Fruit fly (Drosophila melanogaster) whole organism, prepupa: ENCODE measurements around the gene Oatp33Ea.
A peak's percentile ranks its signal among the peaks of the same experiment; 100 is the strongest.

Source experiments
- CG10669 ChIP-seq: fragments of 200-800 bp; sonication (Bioruptor generic); optimal IDR thresholded peaks from 3 replicates; lab custom pipeline; 2018; ENCODE audit warnings: missing biosample characterization, mild to moderate bottlenecking, missing genetic modification characterization, moderate library complexity
- CG11902 ChIP-seq: fragments of 200-800 bp; sonication (Bioruptor generic); optimal IDR thresholded peaks from 3 replicates; lab custom pipeline; 2016; ENCODE audit warnings: missing biosample characterization, missing genetic modification characterization
- CG15336 ChIP-seq: fragments of 200-800 bp; sonication (Bioruptor generic); IDR thresholded peaks from 2 replicates; pipeline ENCODE4 v1.3.6; 2022; ENCODE audit warnings: missing biosample characterization, missing genetic modification characterization
- CG16779 ChIP-seq: fragments of 200-800 bp; sonication (Bioruptor generic); optimal IDR thresholded peaks from 3 replicates; lab custom pipeline; 2017; ENCODE audit warnings: missing biosample characterization, mild to moderate bottlenecking, missing genetic modification characterization
- CG3032 ChIP-seq: fragments of 200-800 bp; optimal IDR thresholded peaks from 2 replicates; lab custom pipeline; 2019; ENCODE audit warnings: missing biosample characterization, mild to moderate bottlenecking, missing genetic modification characterization, moderate library complexity
- CG31627 ChIP-seq: fragments of 200-800 bp; sonication (Bioruptor generic); optimal IDR thresholded peaks from 3 replicates; lab custom pipeline; 2016; ENCODE audit warnings: missing biosample characterization, missing genetic modification characterization
- CG34406 ChIP-seq: fragments of 200-800 bp; sonication (Bioruptor generic); optimal IDR thresholded peaks from 3 replicates; lab custom pipeline; 2016; ENCODE audit warnings: missing biosample characterization, missing genetic modification characterization
- CG6163 ChIP-seq: fragments of 200-800 bp; sonication (Bioruptor generic); IDR thresholded peaks from 3 replicates; pipeline ENCODE4 v1.3.6; 2022; ENCODE audit warnings: missing biosample characterization, missing genetic modification characterization
- CG6792 ChIP-seq: fragments of 200-800 bp; sonication (Bioruptor generic); optimal IDR thresholded peaks from 3 replicates; lab custom pipeline; 2016; ENCODE audit warnings: missing biosample characterization, missing genetic modification characterization
- CG6808 ChIP-seq: fragments of 200-800 bp; sonication (Bioruptor generic); optimal IDR thresholded peaks from 3 replicates; lab custom pipeline; 2017; ENCODE audit warnings: missing biosample characterization, missing genetic modification characterization, mild to moderate bottlenecking, moderate library complexity, missing genetic modification reagents
- CG6854 ChIP-seq: fragments of 200-800 bp; sonication (Bioruptor generic); optimal IDR thresholded peaks from 2 replicates; lab custom pipeline; 2017; ENCODE audit warnings: missing biosample characterization, mild to moderate bottlenecking, missing genetic modification characterization
- CG8119 ChIP-seq: fragments of 200-800 bp; sonication (Bioruptor generic); IDR thresholded peaks from 3 replicates; pipeline ENCODE4 v1.3.6; 2022; ENCODE audit warnings: missing biosample characterization, missing genetic modification characterization
- CG9139 ChIP-seq: fragments of 200-800 bp; sonication (Bioruptor generic); optimal IDR thresholded peaks from 3 replicates; lab custom pipeline; 2017; ENCODE audit warnings: missing biosample characterization, mild to moderate bottlenecking, missing genetic modification characterization
- Eip75B ChIP-seq: fragments of 200-800 bp; sonication (Bioruptor generic); optimal IDR thresholded peaks from 3 replicates; lab custom pipeline; 2016; ENCODE audit warnings: missing biosample characterization, missing genetic modification characterization
- Eip78C ChIP-seq: fragments of 200-800 bp; sonication (Bioruptor generic); peaks from one replicate; lab custom pipeline; 2016; ENCODE audit warnings: missing biosample characterization, missing genetic modification characterization
- Eip93F ChIP-seq: fragments of 200-800 bp; sonication (Bioruptor generic); optimal IDR thresholded peaks from 2 replicates; lab custom pipeline; 2016; ENCODE audit warnings: missing biosample characterization, mild to moderate bottlenecking, missing genetic modification characterization
- Ets21C ChIP-seq: fragments of 200-800 bp; sonication (Bioruptor generic); optimal IDR thresholded peaks from 3 replicates; lab custom pipeline; 2016; ENCODE audit warnings: missing biosample characterization, missing genetic modification characterization
- Gug ChIP-seq: fragments of 200-800 bp; sonication (Bioruptor generic); IDR thresholded peaks from 2 replicates; pipeline ENCODE4 v1.3.6; 2022; ENCODE audit warnings: missing biosample characterization, missing genetic modification characterization
- Hr38 ChIP-seq: sonication (Bioruptor generic); optimal IDR thresholded peaks from 2 replicates; lab custom pipeline; 2016; ENCODE audit warnings: missing biosample characterization, missing genetic modification characterization
- Lpt ChIP-seq: fragments of 200-800 bp; sonication (Bioruptor generic); optimal IDR thresholded peaks from 3 replicates; lab custom pipeline; 2016; ENCODE audit warnings: missing biosample characterization, missing genetic modification characterization
- Met ChIP-seq: fragments of 200-800 bp; sonication (Bioruptor generic); optimal IDR thresholded peaks from 3 replicates; lab custom pipeline; 2016; ENCODE audit warnings: missing biosample characterization, missing genetic modification characterization
- Sox102F ChIP-seq: fragments of 200-800 bp; sonication (Bioruptor generic); optimal IDR thresholded peaks from 2 replicates; lab custom pipeline; 2016; ENCODE audit warnings: missing biosample characterization, mild to moderate bottlenecking, missing genetic modification characterization
- Sox14 ChIP-seq: fragments of 200-800 bp; sonication (Bioruptor generic); optimal IDR thresholded peaks from 3 replicates; lab custom pipeline; 2016; ENCODE audit warnings: missing biosample characterization, missing genetic modification characterization
- Sox15 ChIP-seq: fragments of 200-800 bp; sonication (Bioruptor generic); optimal IDR thresholded peaks from 3 replicates; lab custom pipeline; 2016; ENCODE audit warnings: missing biosample characterization, missing genetic modification characterization
- acj6 ChIP-seq: fragments of 200-800 bp; sonication (Bioruptor generic); optimal IDR thresholded peaks from 3 replicates; lab custom pipeline; 2016; ENCODE audit warnings: missing biosample characterization, missing genetic modification characterization
- cyc ChIP-seq: fragments of 200-800 bp; sonication (Bioruptor generic); optimal IDR thresholded peaks from 3 replicates; lab custom pipeline; 2016; ENCODE audit warnings: missing biosample characterization, missing genetic modification characterization
- dsx ChIP-seq: fragments of 200-800 bp; optimal IDR thresholded peaks from 3 replicates; lab custom pipeline; 2019; ENCODE audit warnings: missing biosample characterization, mild to moderate bottlenecking, missing genetic modification characterization, moderate library complexity; ENCODE audit not compliant: poor library complexity, severe bottlenecking
- eg ChIP-seq: fragments of 200-800 bp; sonication (Bioruptor generic); IDR thresholded peaks from 3 replicates; pipeline ENCODE4 v1.3.6; 2022; ENCODE audit warnings: missing biosample characterization, missing genetic modification characterization
- esn ChIP-seq: fragments of 200-800 bp; sonication (Bioruptor generic); optimal IDR thresholded peaks from 2 replicates; lab custom pipeline; 2016; ENCODE audit warnings: missing biosample characterization, mild to moderate bottlenecking, missing genetic modification characterization, moderate library complexity
- fkh ChIP-seq: fragments of 200-800 bp; sonication (Bioruptor generic); optimal IDR thresholded peaks from 3 replicates; lab custom pipeline; 2017; ENCODE audit warnings: missing biosample characterization, mild to moderate bottlenecking, missing genetic modification characterization, moderate library complexity
- net ChIP-seq: fragments of 200-800 bp; sonication (Bioruptor generic); optimal IDR thresholded peaks from 3 replicates; lab custom pipeline; 2016; ENCODE audit warnings: missing biosample characterization, missing genetic modification characterization
- pdm3 ChIP-seq: fragments of 200-800 bp; sonication (Bioruptor generic); optimal IDR thresholded peaks from 3 replicates; lab custom pipeline; 2016; ENCODE audit warnings: missing biosample characterization, missing genetic modification characterization
- spab ChIP-seq: fragments of 200-800 bp; sonication (Bioruptor generic); optimal IDR thresholded peaks from 2 replicates; lab custom pipeline; 2017; ENCODE audit warnings: missing biosample characterization, mild to moderate bottlenecking, missing genetic modification characterization, missing genetic modification reagents
- ss ChIP-seq, 2 experiments: fragments of 200-800 bp; sonication (Bioruptor generic); optimal IDR thresholded peaks; 2 replicates in 1 of 2; 3 replicates in 1 of 2; lab custom pipeline; 2017 to 2018; ENCODE audit warnings: mild to moderate bottlenecking in 2 of 2, missing biosample characterization in 2 of 2, missing genetic modification characterization in 2 of 2, moderate library complexity in 1 of 2
- svp ChIP-seq: fragments of 200-800 bp; sonication (Bioruptor generic); peaks from one replicate; lab custom pipeline; 2016; ENCODE audit warnings: missing biosample characterization, missing genetic modification characterization
- topi ChIP-seq: fragments of 200-800 bp; sonication (Bioruptor generic); optimal IDR thresholded peaks from 3 replicates; lab custom pipeline; 2016; ENCODE audit warnings: missing biosample characterization, missing genetic modification characterization
- vri ChIP-seq: fragments of 200-800 bp; sonication (Bioruptor generic); optimal IDR thresholded peaks from 3 replicates; lab custom pipeline; 2016; ENCODE audit warnings: missing biosample characterization, mild to moderate bottlenecking, missing genetic modification characterization

Gene Oatp33Ea

dm6 chr2L:12457201-12457600 is 11.5 kb upstream of the Oatp33Ea start:
- TF ChIP-seq Ets21C (GFP tag; lab: Kevin White, UChicago) (no peak), CG6808 (GFP tag; lab: Kevin White, UChicago) (no peak), CG10669 (no peak), dsx (peak; percentile 12), Eip75B (GFP tag; lab: Kevin White, UChicago) (no peak), topi (GFP tag; lab: Kevin White, UChicago) (no peak), CG11902 (GFP tag; lab: Kevin White, UChicago) (no peak), ss (GFP tag; optimal IDR thresholded peaks at IDR 0.05; lab: Kevin White, UChicago) (peak in 1 of 2 experiments; percentile 43), fkh (peak; percentile 84)

- TF ChIP-seq Sox14 (no peak), Sox15 (GFP tag; lab: Kevin White, UChicago) (no peak), Met (GFP tag; lab: Kevin White, UChicago) (no peak), cyc (no peak), CG34406 (no peak), Lpt (GFP tag; lab: Kevin White, UChicago) (no peak), CG6854 (no peak), CG15336 (GFP tag; lab: Robert Waterston, UW) (no peak), pdm3 (GFP tag; lab: Kevin White, UChicago) (no peak), CG8119 (GFP tag; lab: Robert Waterston, UW) (no peak)
- TF ChIP-seq, all 60 proteins: peak for 0
Observed at dm6 chr2L:12455750-12456149, 10.0 kb upstream of the Oatp33Ea start.

dm6 chr2L:12455049-12455448 is 9.3 kb upstream of the Oatp33Ea start:
- no peak for TF ChIP-seq CG6792 (GFP tag; lab: Kevin White, UChicago)
- no peak for TF ChIP-seq Hr38 (GFP tag; lab: Kevin White, UChicago)
- TF ChIP-seq svp (GFP tag; lab: Kevin White, UChicago), result peak; percentile 0
- no peak for TF ChIP-seq CG31627 (GFP tag; lab: Kevin White, UChicago)
- no peak for TF ChIP-seq CG9139 (GFP tag; lab: Kevin White, UChicago)
- TF ChIP-seq Eip78C (GFP tag; lab: Kevin White, UChicago), result no peak

- TF ChIP-seq acj6 (GFP tag; lab: Kevin White, UChicago), result no peak
Observed at dm6 chr2L:12453192-12453800, 7.6 kb upstream of the Oatp33Ea start, which contains the start of gene CG5418. CG5418 (minus strand) TSS chr2L:12453242.

dm6 chr2L:12448082-12448621 is 2.4 kb upstream of the Oatp33Ea start, which contains the start of the genes CG5421 and Oatp33Eb:
CG5421 (minus strand) TSS chr2L:12448132.
Oatp33Eb (plus strand) TSS chr2L:12448484.
- TF ChIP-seq vri (GFP tag; lab: Kevin White, UChicago) (peak; percentile 60), Sox102F (GFP tag; lab: Kevin White, UChicago) (no peak), Gug (GFP tag; lab: Robert Waterston, UW) (no peak), CG3032 (no peak), Eip93F (GFP tag; lab: Kevin White, UChicago) (peak; percentile 9), CG6163 (GFP tag; lab: Robert Waterston, UW) (no peak), net (GFP tag; lab: Kevin White, UChicago) (no peak), eg (peak; percentile 19; the same call in 1 of the 3 replicates), esn (GFP tag; lab: Kevin White, UChicago) (no peak), spab (GFP tag; lab: Kevin White, UChicago) (no peak), Sox14 (no peak), CG16779 (tag; lab: Kevin White, UChicago) (no peak), CG15336 (GFP tag; lab: Robert Waterston, UW) (no peak)
- TF ChIP-seq, all 60 proteins: peak for 3
